Fruit fly (Drosophila melanogaster) whole organism, pupa: ENCODE measurements around the gene aurA.
A peak's percentile ranks its signal among the peaks of the same experiment; 100 is the strongest.

Source experiments
- CG10348 ChIP-seq: fragments of 200-800 bp; sonication (Bioruptor generic); IDR thresholded peaks from 2 replicates; pipeline ENCODE4 v1.3.6; 2022; ENCODE audit warnings: missing biosample characterization, missing genetic modification characterization
- CG12605 ChIP-seq: fragments of 200-800 bp; sonication (Bioruptor generic); IDR thresholded peaks from 2 replicates; pipeline ENCODE4 v1.3.6; 2022; ENCODE audit warnings: missing biosample characterization, missing genetic modification characterization
- CG13204 ChIP-seq: fragments of 200-800 bp; sonication (Bioruptor generic); optimal IDR thresholded peaks from 2 replicates; lab custom pipeline; 2018; ENCODE audit warnings: missing biosample characterization, mild to moderate bottlenecking, missing genetic modification characterization, moderate library complexity
- CG14655 ChIP-seq: fragments of 200-800 bp; sonication (Bioruptor generic); optimal IDR thresholded peaks from 3 replicates; lab custom pipeline; 2017; ENCODE audit warnings: mild to moderate bottlenecking, missing biosample characterization, missing genetic modification reagents, missing genetic modification characterization
- CG15710 ChIP-seq: fragments of 200-800 bp; sonication (Bioruptor generic); optimal IDR thresholded peaks from 2 replicates; lab custom pipeline; 2018; ENCODE audit warnings: missing biosample characterization, mild to moderate bottlenecking, missing genetic modification characterization, moderate library complexity
- CG17806 ChIP-seq: fragments of 200-800 bp; sonication (Bioruptor generic); optimal IDR thresholded peaks from 2 replicates; lab custom pipeline; 2018; ENCODE audit warnings: missing biosample characterization, mild to moderate bottlenecking, missing genetic modification characterization, moderate library complexity
- CG32121 ChIP-seq: fragments of 200-800 bp; sonication (Bioruptor generic); IDR thresholded peaks from 2 replicates; pipeline ENCODE4 v1.3.6; 2022; ENCODE audit warnings: missing biosample characterization, missing genetic modification characterization
- CG34367 ChIP-seq: fragments of 200-800 bp; sonication (Bioruptor generic); optimal IDR thresholded peaks from 2 replicates; lab custom pipeline; 2018; ENCODE audit warnings: missing biosample characterization, mild to moderate bottlenecking, missing genetic modification characterization
- CG4496 ChIP-seq: fragments of 200-800 bp; sonication (Bioruptor generic); IDR thresholded peaks from 3 replicates; pipeline ENCODE4 v1.3.6; 2022; ENCODE audit warnings: missing biosample characterization, missing genetic modification characterization
- CG8159 ChIP-seq: fragments of 200-800 bp; sonication (Bioruptor generic); optimal IDR thresholded peaks from 3 replicates; lab custom pipeline; 2018; ENCODE audit warnings: missing biosample characterization, mild to moderate bottlenecking, missing genetic modification characterization, moderate library complexity
- CG8301 ChIP-seq: fragments of 200-800 bp; sonication (Bioruptor generic); optimal IDR thresholded peaks from 2 replicates; lab custom pipeline; 2018; ENCODE audit warnings: missing biosample characterization, mild to moderate bottlenecking, missing genetic modification characterization
- CG9948 ChIP-seq: fragments of 200-800 bp; sonication (Bioruptor generic); optimal IDR thresholded peaks from 2 replicates; lab custom pipeline; 2018; ENCODE audit warnings: missing biosample characterization, mild to moderate bottlenecking, missing genetic modification characterization, moderate library complexity
- D1 ChIP-seq: fragments of 200-800 bp; sonication (Bioruptor generic); optimal IDR thresholded peaks from 2 replicates; lab custom pipeline; 2018; ENCODE audit warnings: missing biosample characterization, mild to moderate bottlenecking, missing genetic modification characterization, moderate library complexity
- EcR ChIP-seq: fragments of 200-800 bp; sonication (Bioruptor generic); optimal IDR thresholded peaks from 3 replicates; lab custom pipeline; 2019; ENCODE audit warnings: missing biosample characterization, missing genetic modification characterization, mild to moderate bottlenecking, moderate library complexity, missing genetic modification reagents
- Ets98B ChIP-seq: fragments of 200-800 bp; sonication (Bioruptor generic); IDR thresholded peaks from 2 replicates; pipeline ENCODE4 v1.3.6; 2022; ENCODE audit warnings: missing biosample characterization, missing genetic modification characterization
- Pif1A ChIP-seq: fragments of 200-800 bp; sonication (Bioruptor generic); optimal IDR thresholded peaks from 3 replicates; lab custom pipeline; 2016; ENCODE audit warnings: missing biosample characterization, missing genetic modification characterization
- Pif1B ChIP-seq: fragments of 200-800 bp; sonication (Bioruptor generic); optimal IDR thresholded peaks from 3 replicates; lab custom pipeline; 2016; ENCODE audit warnings: missing biosample characterization, missing genetic modification characterization
- Snoo ChIP-seq: fragments of 200-800 bp; sonication (Bioruptor generic); optimal IDR thresholded peaks from 3 replicates; lab custom pipeline; 2017; ENCODE audit warnings: missing biosample characterization, mild to moderate bottlenecking, missing genetic modification characterization, inconsistent platforms
- fd96Ca ChIP-seq: fragments of 200-800 bp; sonication (Bioruptor generic); IDR thresholded peaks from 3 replicates; pipeline ENCODE4 v1.3.6; 2022; ENCODE audit warnings: missing biosample characterization, missing genetic modification characterization
- gl ChIP-seq: fragments of 200-800 bp; sonication (Bioruptor generic); optimal IDR thresholded peaks from 2 replicates; lab custom pipeline; 2018; ENCODE audit warnings: missing biosample characterization, mild to moderate bottlenecking, missing genetic modification characterization
- rn ChIP-seq: fragments of 200-800 bp; sonication (Bioruptor generic); IDR thresholded peaks from 2 replicates; pipeline ENCODE4 v1.3.6; 2022; ENCODE audit warnings: missing biosample characterization, missing genetic modification characterization

aurA gene

DNA sequence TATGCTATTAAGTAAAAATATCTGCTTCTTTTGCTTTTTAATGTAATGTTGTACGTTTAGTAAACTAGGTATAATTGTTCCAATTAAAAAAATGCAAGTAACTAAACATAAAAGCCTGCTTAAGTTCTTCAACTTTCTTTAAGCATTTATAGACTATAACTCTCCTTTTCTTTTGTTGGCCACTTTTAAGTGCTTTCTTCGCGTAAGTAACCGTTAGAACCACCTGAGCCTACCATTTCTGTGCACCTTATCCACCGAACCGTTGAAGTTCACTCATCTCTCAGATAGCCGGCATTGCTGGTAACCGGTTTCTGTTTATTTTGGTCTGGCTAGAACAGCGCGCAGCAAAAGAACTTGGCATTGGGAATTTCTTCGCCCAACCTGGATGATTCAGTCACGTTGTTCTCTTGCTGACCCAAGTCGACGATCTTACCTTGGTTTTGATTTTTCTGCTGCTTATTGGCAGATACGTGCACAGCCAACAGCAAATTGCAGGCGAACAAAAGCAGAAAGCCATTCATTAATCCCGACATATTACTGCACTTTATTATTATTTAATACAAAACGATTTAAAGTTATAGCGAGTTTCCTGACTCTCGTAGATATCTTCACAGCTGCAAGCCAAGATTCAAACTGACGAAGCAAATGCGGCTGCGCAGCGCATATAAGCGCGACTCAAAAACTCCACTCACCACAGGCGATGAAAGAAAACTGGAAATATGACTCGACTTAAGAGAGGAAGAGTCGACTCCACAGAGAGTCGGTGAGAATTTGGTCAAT lies 13.8 kb downstream of the aurA start, which contains the start of gene CG10005:
Gene CG10005, minus strand, starts transcription at position 642 of the 780 bp plus-strand sequence.
- TF ChIP-seq Pif1B (GFP tag; lab: Kevin White, UChicago) (peak; percentile 25), EcR (peak; percentile 95), gl (no peak), CG14655 (GFP tag; lab: Kevin White, UChicago) (no peak), CG9948 (no peak), Ets98B (GFP tag; lab: Robert Waterston, UW) (peak; percentile 30; the same call in 1 of the 2 replicates)

DNA sequence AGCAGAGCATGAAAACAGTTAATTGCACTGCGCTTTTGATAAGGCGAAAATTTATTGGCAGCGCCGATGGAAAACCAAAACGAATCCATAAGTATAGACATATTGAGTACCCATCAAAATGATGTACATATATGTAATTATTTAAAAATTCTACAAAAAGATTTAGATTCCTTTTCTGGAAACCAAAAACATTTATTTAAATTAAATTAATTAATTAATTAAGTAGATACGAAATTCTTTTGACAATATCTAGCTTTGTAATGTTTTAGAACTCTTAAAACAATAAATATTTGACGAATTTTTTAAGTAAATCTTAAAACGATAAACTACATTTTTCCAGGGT lies 14.4 kb downstream of the aurA start:
- no peak for TF ChIP-seq fd96Ca (GFP tag; lab: Robert Waterston, UW)
- no peak for TF ChIP-seq Snoo (tag; lab: Kevin White, UChicago)
- TF ChIP-seq CG10348 (GFP tag; lab: Robert Waterston, UW) = no peak
- no peak for TF ChIP-seq CG4496 (GFP tag; lab: Robert Waterston, UW)
- no peak for TF ChIP-seq EcR
- TF ChIP-seq CG9948 = peak; percentile 28
- no peak for TF ChIP-seq CG13204 (GFP tag; lab: Kevin White, UChicago)
- peak; percentile 31 for TF ChIP-seq CG8159 (tag; lab: Kevin White, UChicago)
- TF ChIP-seq CG34367 = no peak
- TF ChIP-seq CG17806 (tag; lab: Kevin White, UChicago) = peak; percentile 7
- TF ChIP-seq CG8301 = peak; percentile 21
- TF ChIP-seq gl = no peak
- no peak for TF ChIP-seq CG15710 (tag; lab: Kevin White, UChicago)
- TF ChIP-seq CG12605 (GFP tag; lab: Robert Waterston, UW) = 0 out of 2 replicates have a peak, but pooled peaks have one; percentile 31
- no peak for TF ChIP-seq Pif1B (GFP tag; lab: Kevin White, UChicago)
- peak; percentile 41 for TF ChIP-seq CG14655 (GFP tag; lab: Kevin White, UChicago)
- TF ChIP-seq Pif1A = no peak
- no peak for TF ChIP-seq CG32121
- TF ChIP-seq rn (GFP tag; lab: Robert Waterston, UW) = no peak
- TF ChIP-seq D1 (tag; lab: Kevin White, UChicago) = peak; percentile 18
- TF ChIP-seq Ets98B (GFP tag; lab: Robert Waterston, UW) = no peak
- TF ChIP-seq, all 21 proteins: peak for 7

dm6 chr3R:11978278-11978677 lies 15.4 kb downstream of the aurA start:
- TF ChIP-seq CG34367 (no peak), CG13204 (GFP tag; lab: Kevin White, UChicago) (no peak), CG8159 (tag; lab: Kevin White, UChicago) (no peak), EcR (no peak), gl (no peak), CG12605 (GFP tag; lab: Robert Waterston, UW) (no peak), Ets98B (GFP tag; lab: Robert Waterston, UW) (no peak), CG9948 (no peak), fd96Ca (GFP tag; lab: Robert Waterston, UW) (no peak), CG17806 (tag; lab: Kevin White, UChicago) (no peak), CG14655 (GFP tag; lab: Kevin White, UChicago) (no peak), Snoo (tag; lab: Kevin White, UChicago) (no peak), Pif1A (no peak), D1 (tag; lab: Kevin White, UChicago) (no peak), CG10348 (GFP tag; lab: Robert Waterston, UW) (no peak), rn (GFP tag; lab: Robert Waterston, UW) (no peak), CG15710 (tag; lab: Kevin White, UChicago) (no peak), Pif1B (GFP tag; lab: Kevin White, UChicago) (no peak), CG4496 (GFP tag; lab: Robert Waterston, UW) (no peak), CG8301 (no peak)
- TF ChIP-seq, all 21 proteins: peak for 0

DNA sequence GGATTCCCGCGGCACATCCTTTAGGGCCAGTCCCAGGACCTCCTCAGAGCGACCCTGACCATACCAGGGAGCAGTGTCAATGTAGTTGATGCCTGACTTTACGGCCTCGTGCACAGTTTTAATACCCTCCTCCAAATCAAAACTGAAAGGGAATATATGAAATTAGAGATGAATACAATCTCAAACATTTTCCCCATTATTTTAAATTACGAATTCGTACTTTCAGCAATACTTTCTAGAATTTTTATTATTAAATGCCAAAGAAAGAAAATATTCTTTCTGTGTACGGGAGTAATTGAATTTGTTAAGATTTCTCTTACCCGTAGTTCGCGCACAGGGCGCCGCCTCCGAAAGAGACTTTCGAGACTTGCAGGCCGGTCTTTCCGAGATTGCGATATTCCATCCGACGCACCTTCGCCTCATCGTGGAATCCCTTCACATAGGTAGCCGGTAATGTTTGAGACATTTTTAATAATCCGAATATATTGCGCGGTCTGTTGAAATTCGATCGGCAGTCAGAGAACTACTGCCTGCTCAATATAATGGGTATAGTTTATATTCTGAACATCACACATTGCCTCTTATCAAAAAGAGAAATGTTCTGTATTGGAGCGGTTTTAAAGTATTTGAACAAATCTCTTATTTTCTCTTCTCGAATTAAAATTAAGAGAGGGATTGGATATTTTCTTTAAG lies 17.1 kb downstream of the aurA start, which contains the start of gene CG18547:
Gene CG18547, minus strand, starts transcription at position 512 of the 693 bp plus-strand sequence.
- TF ChIP-seq Pif1B (GFP tag; lab: Kevin White, UChicago) (peak; percentile 44), CG34367 (peak; percentile 42), CG32121 (no peak), gl (no peak), fd96Ca (GFP tag; lab: Robert Waterston, UW) (no peak), CG8159 (tag; lab: Kevin White, UChicago) (peak; percentile 62), CG12605 (GFP tag; lab: Robert Waterston, UW) (no peak), CG15710 (tag; lab: Kevin White, UChicago) (peak; percentile 46), CG10348 (GFP tag; lab: Robert Waterston, UW) (no peak), CG4496 (GFP tag; lab: Robert Waterston, UW) (peak; percentile 68; the same call in 2 of the 3 replicates), EcR (peak; percentile 15), CG14655 (GFP tag; lab: Kevin White, UChicago) (peak; percentile 52), CG17806 (tag; lab: Kevin White, UChicago) (peak; percentile 59), CG9948 (peak; percentile 51), Snoo (tag; lab: Kevin White, UChicago) (peak; percentile 31), Ets98B (GFP tag; lab: Robert Waterston, UW) (0 out of 2 replicates have a peak, but pooled peaks have one; percentile 31), Pif1A (peak; percentile 22), CG8301 (peak; percentile 57), D1 (tag; lab: Kevin White, UChicago) (no peak), rn (GFP tag; lab: Robert Waterston, UW) (no peak), CG13204 (GFP tag; lab: Kevin White, UChicago) (no peak)

- TF ChIP-seq Ets98B (GFP tag; lab: Robert Waterston, UW) = no peak
Measured at dm6 chr3R:11981962-11982361, 19.0 kb downstream of the aurA start, which contains the start of gene CG12224. Gene CG12224, minus strand, starts transcription at chr3R:11982062.
